Fruit fly (Drosophila melanogaster) whole organism, prepupa: Measurements from ENCODE around the gene mahe.

ENCODE experiments used
- Blimp-1 ChIP-seq: fragments of 200-800 bp; sonication (Bioruptor generic); optimal IDR thresholded peaks from 3 replicates; lab custom pipeline; 2017; ENCODE audit warnings: missing biosample characterization, missing genetic modification characterization, mild to moderate bottlenecking, moderate library complexity, missing genetic modification reagents
- CG10631 ChIP-seq: fragments of 200-800 bp; sonication (Bioruptor generic); optimal IDR thresholded peaks from 2 replicates; lab custom pipeline; 2016; ENCODE audit warnings: missing biosample characterization, missing genetic modification characterization
- CG10669 ChIP-seq: fragments of 200-800 bp; sonication (Bioruptor generic); optimal IDR thresholded peaks from 3 replicates; lab custom pipeline; 2018; ENCODE audit warnings: missing biosample characterization, mild to moderate bottlenecking, missing genetic modification characterization, moderate library complexity
- CG11294 ChIP-seq: fragments of 200-800 bp; sonication (Bioruptor generic); IDR thresholded peaks from 2 replicates; pipeline ENCODE4 v1.3.6; 2022; ENCODE audit warnings: missing biosample characterization, missing genetic modification characterization
- CG15336 ChIP-seq: fragments of 200-800 bp; sonication (Bioruptor generic); IDR thresholded peaks from 2 replicates; pipeline ENCODE4 v1.3.6; 2022; ENCODE audit warnings: missing biosample characterization, missing genetic modification characterization
- CG1621 ChIP-seq: fragments of 200-800 bp; sonication (Bioruptor generic); optimal IDR thresholded peaks from 3 replicates; lab custom pipeline; 2018; ENCODE audit warnings: missing biosample characterization, mild to moderate bottlenecking, missing genetic modification characterization
- CG16779 ChIP-seq: fragments of 200-800 bp; sonication (Bioruptor generic); optimal IDR thresholded peaks from 3 replicates; lab custom pipeline; 2017; ENCODE audit warnings: missing biosample characterization, mild to moderate bottlenecking, missing genetic modification characterization
- CG3032 ChIP-seq: fragments of 200-800 bp; optimal IDR thresholded peaks from 2 replicates; lab custom pipeline; 2019; ENCODE audit warnings: missing biosample characterization, mild to moderate bottlenecking, missing genetic modification characterization, moderate library complexity
- CG31627 ChIP-seq: fragments of 200-800 bp; sonication (Bioruptor generic); optimal IDR thresholded peaks from 3 replicates; lab custom pipeline; 2016; ENCODE audit warnings: missing biosample characterization, missing genetic modification characterization
- CG32006 ChIP-seq: fragments of 200-800 bp; sonication (Bioruptor generic); optimal IDR thresholded peaks from 3 replicates; lab custom pipeline; 2017; ENCODE audit warnings: missing biosample characterization, mild to moderate bottlenecking, missing genetic modification characterization
- CG34406 ChIP-seq: fragments of 200-800 bp; sonication (Bioruptor generic); optimal IDR thresholded peaks from 3 replicates; lab custom pipeline; 2016; ENCODE audit warnings: missing biosample characterization, missing genetic modification characterization
- CG3919 ChIP-seq: fragments of 200-800 bp; sonication (Bioruptor generic); optimal IDR thresholded peaks from 3 replicates; lab custom pipeline; 2016; ENCODE audit warnings: missing biosample characterization, missing genetic modification characterization
- CG4318 ChIP-seq: fragments of 200-800 bp; sonication (Bioruptor generic); optimal IDR thresholded peaks from 3 replicates; lab custom pipeline; 2017; ENCODE audit warnings: missing biosample characterization, mild to moderate bottlenecking, missing genetic modification characterization
- CG6163 ChIP-seq: fragments of 200-800 bp; sonication (Bioruptor generic); IDR thresholded peaks from 3 replicates; pipeline ENCODE4 v1.3.6; 2022; ENCODE audit warnings: missing biosample characterization, missing genetic modification characterization
- CG6792 ChIP-seq: fragments of 200-800 bp; sonication (Bioruptor generic); optimal IDR thresholded peaks from 3 replicates; lab custom pipeline; 2016; ENCODE audit warnings: missing biosample characterization, missing genetic modification characterization
- CG6808 ChIP-seq: fragments of 200-800 bp; sonication (Bioruptor generic); optimal IDR thresholded peaks from 3 replicates; lab custom pipeline; 2017; ENCODE audit warnings: missing biosample characterization, missing genetic modification characterization, mild to moderate bottlenecking, moderate library complexity, missing genetic modification reagents
- CG6854 ChIP-seq: fragments of 200-800 bp; sonication (Bioruptor generic); optimal IDR thresholded peaks from 2 replicates; lab custom pipeline; 2017; ENCODE audit warnings: missing biosample characterization, mild to moderate bottlenecking, missing genetic modification characterization
- CG7368 ChIP-seq: fragments of 200-800 bp; sonication (Bioruptor generic); optimal IDR thresholded peaks from 3 replicates; lab custom pipeline; 2016; ENCODE audit warnings: missing biosample characterization, missing genetic modification characterization
- CG8119 ChIP-seq: fragments of 200-800 bp; sonication (Bioruptor generic); IDR thresholded peaks from 3 replicates; pipeline ENCODE4 v1.3.6; 2022; ENCODE audit warnings: missing biosample characterization, missing genetic modification characterization
- CG8319 ChIP-seq: fragments of 200-800 bp; sonication (Bioruptor generic); optimal IDR thresholded peaks from 3 replicates; lab custom pipeline; 2016; ENCODE audit warnings: missing biosample characterization, missing genetic modification characterization
- CG8632 ChIP-seq: fragments of 200-800 bp; sonication (Bioruptor generic); optimal IDR thresholded peaks from 3 replicates; lab custom pipeline; 2016; ENCODE audit warnings: missing biosample characterization, missing genetic modification characterization
- CG9139 ChIP-seq: fragments of 200-800 bp; sonication (Bioruptor generic); optimal IDR thresholded peaks from 3 replicates; lab custom pipeline; 2017; ENCODE audit warnings: missing biosample characterization, mild to moderate bottlenecking, missing genetic modification characterization
- Eip75B ChIP-seq: fragments of 200-800 bp; sonication (Bioruptor generic); optimal IDR thresholded peaks from 3 replicates; lab custom pipeline; 2016; ENCODE audit warnings: missing biosample characterization, missing genetic modification characterization
- Eip78C ChIP-seq: fragments of 200-800 bp; sonication (Bioruptor generic); peaks from one replicate; lab custom pipeline; 2016; ENCODE audit warnings: missing biosample characterization, missing genetic modification characterization
- Eip93F ChIP-seq: fragments of 200-800 bp; sonication (Bioruptor generic); optimal IDR thresholded peaks from 2 replicates; lab custom pipeline; 2016; ENCODE audit warnings: missing biosample characterization, mild to moderate bottlenecking, missing genetic modification characterization
- Ets21C ChIP-seq: fragments of 200-800 bp; sonication (Bioruptor generic); optimal IDR thresholded peaks from 3 replicates; lab custom pipeline; 2016; ENCODE audit warnings: missing biosample characterization, missing genetic modification characterization
- Ets96B ChIP-seq: fragments of 200-800 bp; optimal IDR thresholded peaks from 2 replicates; lab custom pipeline; 2019; ENCODE audit warnings: missing biosample characterization, mild to moderate bottlenecking, missing genetic modification characterization, moderate library complexity
- Gug ChIP-seq: fragments of 200-800 bp; sonication (Bioruptor generic); IDR thresholded peaks from 2 replicates; pipeline ENCODE4 v1.3.6; 2022; ENCODE audit warnings: missing biosample characterization, missing genetic modification characterization
- Hr38 ChIP-seq: sonication (Bioruptor generic); optimal IDR thresholded peaks from 2 replicates; lab custom pipeline; 2016; ENCODE audit warnings: missing biosample characterization, missing genetic modification characterization
- Hr4 ChIP-seq: fragments of 200-800 bp; sonication (Bioruptor generic); optimal IDR thresholded peaks from 3 replicates; lab custom pipeline; 2016; ENCODE audit warnings: missing biosample characterization, missing genetic modification characterization
- Met ChIP-seq: fragments of 200-800 bp; sonication (Bioruptor generic); optimal IDR thresholded peaks from 3 replicates; lab custom pipeline; 2016; ENCODE audit warnings: missing biosample characterization, missing genetic modification characterization
- OdsH ChIP-seq: fragments of 200-800 bp; sonication (Bioruptor generic); optimal IDR thresholded peaks from 3 replicates; lab custom pipeline; 2016; ENCODE audit warnings: missing biosample characterization, missing genetic modification characterization
- Smox ChIP-seq: fragments of 200-800 bp; sonication (Bioruptor generic); optimal IDR thresholded peaks from 3 replicates; lab custom pipeline; 2016; ENCODE audit warnings: missing biosample characterization, missing genetic modification characterization
- Sox102F ChIP-seq: fragments of 200-800 bp; sonication (Bioruptor generic); optimal IDR thresholded peaks from 2 replicates; lab custom pipeline; 2016; ENCODE audit warnings: missing biosample characterization, mild to moderate bottlenecking, missing genetic modification characterization
- Sox14 ChIP-seq: fragments of 200-800 bp; sonication (Bioruptor generic); optimal IDR thresholded peaks from 3 replicates; lab custom pipeline; 2016; ENCODE audit warnings: missing biosample characterization, missing genetic modification characterization
- Sox15 ChIP-seq: fragments of 200-800 bp; sonication (Bioruptor generic); optimal IDR thresholded peaks from 3 replicates; lab custom pipeline; 2016; ENCODE audit warnings: missing biosample characterization, missing genetic modification characterization
- achi ChIP-seq: fragments of 200-800 bp; sonication (Bioruptor generic); optimal IDR thresholded peaks from 3 replicates; lab custom pipeline; 2016; ENCODE audit warnings: missing biosample characterization, missing genetic modification characterization
- acj6 ChIP-seq: fragments of 200-800 bp; sonication (Bioruptor generic); optimal IDR thresholded peaks from 3 replicates; lab custom pipeline; 2016; ENCODE audit warnings: missing biosample characterization, missing genetic modification characterization
- cyc ChIP-seq: fragments of 200-800 bp; sonication (Bioruptor generic); optimal IDR thresholded peaks from 3 replicates; lab custom pipeline; 2016; ENCODE audit warnings: missing biosample characterization, missing genetic modification characterization
- dac ChIP-seq: fragments of 200-800 bp; sonication (Bioruptor generic); optimal IDR thresholded peaks from 2 replicates; lab custom pipeline; 2017; ENCODE audit warnings: missing biosample characterization, mild to moderate bottlenecking, missing genetic modification characterization
- eg ChIP-seq: fragments of 200-800 bp; sonication (Bioruptor generic); IDR thresholded peaks from 3 replicates; pipeline ENCODE4 v1.3.6; 2022; ENCODE audit warnings: missing biosample characterization, missing genetic modification characterization
- esn ChIP-seq: fragments of 200-800 bp; sonication (Bioruptor generic); optimal IDR thresholded peaks from 2 replicates; lab custom pipeline; 2016; ENCODE audit warnings: missing biosample characterization, mild to moderate bottlenecking, missing genetic modification characterization, moderate library complexity
- lz ChIP-seq: fragments of 200-800 bp; sonication (Bioruptor generic); optimal IDR thresholded peaks from 3 replicates; lab custom pipeline; 2016; ENCODE audit warnings: missing biosample characterization, missing genetic modification characterization
- net ChIP-seq: fragments of 200-800 bp; sonication (Bioruptor generic); optimal IDR thresholded peaks from 3 replicates; lab custom pipeline; 2016; ENCODE audit warnings: missing biosample characterization, missing genetic modification characterization
- salr ChIP-seq, 2 experiments: fragments of 200-800 bp; sonication (Bioruptor generic); optimal IDR thresholded peaks; 3 replicates each; lab custom pipeline; 2016 to 2018; ENCODE audit warnings: missing biosample characterization in 2 of 2, missing genetic modification characterization in 2 of 2, mild to moderate bottlenecking in 1 of 2
- spab ChIP-seq: fragments of 200-800 bp; sonication (Bioruptor generic); optimal IDR thresholded peaks from 2 replicates; lab custom pipeline; 2017; ENCODE audit warnings: missing biosample characterization, mild to moderate bottlenecking, missing genetic modification characterization, missing genetic modification reagents
- ss ChIP-seq, 2 experiments: fragments of 200-800 bp; sonication (Bioruptor generic); optimal IDR thresholded peaks; 2 replicates in 1 of 2; 3 replicates in 1 of 2; lab custom pipeline; 2017 to 2018; ENCODE audit warnings: mild to moderate bottlenecking in 2 of 2, missing biosample characterization in 2 of 2, missing genetic modification characterization in 2 of 2, moderate library complexity in 1 of 2
- topi ChIP-seq: fragments of 200-800 bp; sonication (Bioruptor generic); optimal IDR thresholded peaks from 3 replicates; lab custom pipeline; 2016; ENCODE audit warnings: missing biosample characterization, missing genetic modification characterization

The mahe gene

DNA sequence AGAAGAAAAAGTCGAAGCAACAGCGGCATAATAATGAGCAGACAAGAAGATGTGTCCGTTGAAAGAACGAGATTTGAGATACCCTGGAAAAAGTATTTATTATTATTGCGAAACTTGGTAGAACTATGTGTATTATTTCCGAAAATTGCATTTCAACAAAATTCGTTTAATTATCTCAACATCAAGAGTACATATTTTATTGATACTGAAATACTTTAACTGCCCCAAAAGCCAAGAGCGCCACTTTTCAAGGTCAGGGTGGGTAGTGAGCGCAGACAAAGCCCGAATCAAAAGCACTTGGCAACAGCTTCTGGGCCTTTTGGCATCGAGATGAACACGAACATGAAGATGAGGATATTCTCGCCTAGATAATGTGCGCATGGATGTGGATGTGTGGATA is 48.0 kb upstream of the mahe start (continued):
- TF ChIP-seq CG8632 (no peak), CG8319 (GFP tag; lab: Kevin White, UChicago) (no peak), Hr38 (no peak), spab (GFP tag; lab: Kevin White, UChicago) (peak; percentile 46), CG10631 (GFP tag; lab: Kevin White, UChicago) (peak; percentile 27), Eip93F (no peak), CG15336 (GFP tag; lab: Robert Waterston, UW) (0 out of 2 replicates have a peak, but pooled peaks have one; percentile 26), net (peak; percentile 2), Met (no peak), Smox (GFP tag; lab: Kevin White, UChicago) (no peak), topi (GFP tag; lab: Kevin White, UChicago) (no peak), Sox15 (GFP tag; lab: Kevin White, UChicago) (no peak), dac (GFP tag; lab: Kevin White, UChicago) (no peak), Eip78C (GFP tag; lab: Kevin White, UChicago) (peak; percentile 62), CG6854 (GFP tag; lab: Kevin White, UChicago) (no peak), CG9139 (GFP tag; lab: Kevin White, UChicago) (no peak), ss (GFP tag; optimal IDR thresholded peaks at IDR 0.05; lab: Kevin White, UChicago) (peak; percentile 5 to 45), CG11294 (GFP tag; lab: Robert Waterston, UW) (no peak), Sox102F (GFP tag; lab: Kevin White, UChicago) (no peak), acj6 (GFP tag; lab: Kevin White, UChicago) (peak; percentile 36), CG1621 (tag; lab: Kevin White, UChicago) (peak; percentile 14), achi (GFP tag; lab: Kevin White, UChicago) (peak; percentile 47), Hr4 (no peak), Gug (GFP tag; lab: Robert Waterston, UW) (no peak)

DNA sequence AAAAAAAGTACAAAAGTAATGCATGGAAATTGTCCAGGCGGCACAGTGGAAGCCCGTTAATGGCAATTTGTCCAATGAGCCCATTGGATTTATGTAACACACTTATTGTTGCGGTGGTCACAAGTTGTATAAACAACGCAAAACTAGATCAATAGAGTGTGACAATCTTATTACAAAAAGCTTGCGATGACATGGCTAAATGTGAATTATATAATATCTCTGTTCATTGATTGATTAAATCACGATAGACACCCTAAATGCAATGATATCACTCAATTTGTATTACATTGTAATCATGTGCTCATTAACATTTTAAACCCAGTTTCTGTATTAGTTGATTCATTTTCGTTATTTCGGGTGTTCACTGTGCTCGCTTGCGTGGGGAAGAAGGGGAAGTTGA is 46.8 kb upstream of the mahe start:
- TF ChIP-seq CG7368 (GFP tag; lab: Kevin White, UChicago) (no peak), CG4318 (GFP tag; lab: Kevin White, UChicago) (peak; percentile 30), Blimp-1 (GFP tag; lab: Kevin White, UChicago) (peak; percentile 4), Sox14 (GFP tag; lab: Kevin White, UChicago) (peak; percentile 33), Ets96B (peak; percentile 6), achi (GFP tag; lab: Kevin White, UChicago) (peak; percentile 51), CG9139 (GFP tag; lab: Kevin White, UChicago) (no peak), CG10669 (peak; percentile 42), CG6792 (GFP tag; lab: Kevin White, UChicago) (peak; percentile 24), acj6 (GFP tag; lab: Kevin White, UChicago) (peak; percentile 31), OdsH (peak; percentile 30), CG3032 (peak; percentile 26), eg (GFP tag; lab: Robert Waterston, UW) (no peak), CG6808 (GFP tag; lab: Kevin White, UChicago) (peak; percentile 48), Eip75B (GFP tag; lab: Kevin White, UChicago) (peak; percentile 41), esn (GFP tag; lab: Kevin White, UChicago) (peak; percentile 60), CG32006 (GFP tag; lab: Kevin White, UChicago) (peak; percentile 72), CG34406 (GFP tag; lab: Kevin White, UChicago) (peak; percentile 27), CG15336 (GFP tag; lab: Robert Waterston, UW) (peak; percentile 29; the same call in 1 of the 2 replicates), Ets21C (GFP tag; lab: Kevin White, UChicago) (peak; percentile 24), topi (GFP tag; lab: Kevin White, UChicago) (peak; percentile 64), dac (GFP tag; lab: Kevin White, UChicago) (peak; percentile 5), CG8119 (GFP tag; lab: Robert Waterston, UW) (no peak), CG16779 (tag; lab: Kevin White, UChicago) (no peak), CG3919 (GFP tag; lab: Kevin White, UChicago) (peak; percentile 16), salr (GFP tag; optimal IDR thresholded peaks at IDR 0.05; lab: Kevin White, UChicago) (peak in 1 of 2 experiments; percentile 9), CG6163 (GFP tag; lab: Robert Waterston, UW) (0 out of 3 replicates have a peak, but pooled peaks have one; percentile 40), spab (GFP tag; lab: Kevin White, UChicago) (peak; percentile 7), net (no peak), CG8632 (peak; percentile 38), CG1621 (tag; lab: Kevin White, UChicago) (no peak), cyc (GFP tag; lab: Kevin White, UChicago) (peak; percentile 28), Eip78C (GFP tag; lab: Kevin White, UChicago) (peak; percentile 82), CG31627 (GFP tag; lab: Kevin White, UChicago) (peak; percentile 48), Met (peak; percentile 55), CG11294 (GFP tag; lab: Robert Waterston, UW) (no peak), lz (GFP tag; lab: Kevin White, UChicago) (peak; percentile 52), ss (GFP tag; optimal IDR thresholded peaks at IDR 0.05; lab: Kevin White, UChicago) (peak in 1 of 2 experiments; percentile 15)
